Fruit fly (Drosophila melanogaster) whole organism: ENCODE data around the gene Gr68a.

ENCODE experiments used
- CG8478 ChIP-seq: fragments of >200 bp; optimal IDR thresholded peaks from 2 replicates; lab custom pipeline; 2018; ENCODE audit warnings: inconsistent platforms
- Dll ChIP-seq: fragments of >200 bp; optimal IDR thresholded peaks from 2 replicates; lab custom pipeline; 2017
- EcR ChIP-seq, 2 experiments: fragments of >200 bp; optimal IDR thresholded peaks; 2 replicates each; lab custom pipeline; 2017; ENCODE audit warnings: missing biosample characterization in 2 of 2, missing genetic modification characterization in 2 of 2, missing genetic modification reagents in 2 of 2
- pan ChIP-seq: fragments of >200 bp; optimal IDR thresholded peaks from 2 replicates; lab custom pipeline; 2017
- psq ChIP-seq: fragments of >200 bp; optimal IDR thresholded peaks from 2 replicates; lab custom pipeline; 2017
- usp ChIP-seq: fragments of >200 bp; optimal IDR thresholded peaks from 2 replicates; lab custom pipeline; 2017; ENCODE audit warnings: missing biosample characterization, missing genetic modification characterization, mixed read lengths

Gene Gr68a

DNA sequence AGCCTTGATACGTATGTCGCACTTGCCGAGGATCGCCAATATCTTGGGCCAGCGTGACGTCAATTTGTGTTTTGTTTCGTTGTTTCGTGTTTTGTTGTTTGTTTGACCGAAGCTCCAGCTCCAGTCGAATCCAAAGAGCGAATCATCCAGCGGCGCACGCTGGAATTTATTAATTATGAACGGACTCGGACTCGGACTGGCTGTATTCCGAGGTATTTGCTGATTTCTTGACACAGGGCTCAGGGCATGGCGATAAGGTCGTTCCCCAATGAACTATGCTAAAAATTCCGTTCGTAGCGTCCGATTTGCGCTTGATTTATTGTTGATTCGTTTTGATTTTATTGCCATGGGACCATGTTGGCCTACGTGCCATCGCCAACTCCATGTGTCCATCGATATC lies 34.2 kb upstream of the Gr68a start:
- no peak for TF ChIP-seq psq (lab: Kevin White, UChicago)
- TF ChIP-seq CG8478 (lab: Kevin White, UChicago) = no peak
- no peak for TF ChIP-seq pan (lab: Kevin White, UChicago)
- TF ChIP-seq usp (GFP tag; lab: Kevin White, UChicago) = no peak
- TF ChIP-seq EcR (GFP tag; optimal IDR thresholded peaks at IDR 0.05; lab: Kevin White, UChicago) = no peak
- no peak for TF ChIP-seq Dll (lab: Kevin White, UChicago)

DNA sequence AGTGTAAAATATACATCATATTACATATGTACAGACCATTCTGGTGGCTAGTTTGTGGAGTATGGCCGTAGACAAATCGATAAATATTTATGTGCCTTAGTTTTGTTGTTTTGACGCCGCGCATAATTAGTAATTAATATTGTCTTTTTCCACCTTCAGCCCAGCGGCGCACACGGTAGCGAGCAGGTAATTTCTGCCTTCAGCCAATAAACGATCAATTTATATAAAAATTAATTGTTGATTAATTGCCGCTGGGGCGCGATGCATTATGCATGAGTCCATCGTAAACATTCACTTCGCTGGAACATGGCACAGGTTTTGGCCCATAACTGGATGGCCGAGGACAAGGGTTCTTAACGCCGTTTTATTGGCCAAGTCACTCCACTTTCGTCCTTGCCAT lies 33.8 kb upstream of the Gr68a start:
- TF ChIP-seq usp (GFP tag; lab: Kevin White, UChicago) (no peak), CG8478 (lab: Kevin White, UChicago) (no peak), Dll (lab: Kevin White, UChicago) (no peak), EcR (GFP tag; optimal IDR thresholded peaks at IDR 0.05; lab: Kevin White, UChicago) (no peak), pan (lab: Kevin White, UChicago) (no peak), psq (lab: Kevin White, UChicago) (no peak)

dm6 chr3L:11717993-11718392 lies 33.1 kb upstream of the Gr68a start:
- TF ChIP-seq Dll (lab: Kevin White, UChicago) (no peak), psq (lab: Kevin White, UChicago) (no peak), pan (lab: Kevin White, UChicago) (no peak), CG8478 (lab: Kevin White, UChicago) (no peak), usp (GFP tag; lab: Kevin White, UChicago) (no peak), EcR (GFP tag; optimal IDR thresholded peaks at IDR 0.05; lab: Kevin White, UChicago) (no peak)

DNA sequence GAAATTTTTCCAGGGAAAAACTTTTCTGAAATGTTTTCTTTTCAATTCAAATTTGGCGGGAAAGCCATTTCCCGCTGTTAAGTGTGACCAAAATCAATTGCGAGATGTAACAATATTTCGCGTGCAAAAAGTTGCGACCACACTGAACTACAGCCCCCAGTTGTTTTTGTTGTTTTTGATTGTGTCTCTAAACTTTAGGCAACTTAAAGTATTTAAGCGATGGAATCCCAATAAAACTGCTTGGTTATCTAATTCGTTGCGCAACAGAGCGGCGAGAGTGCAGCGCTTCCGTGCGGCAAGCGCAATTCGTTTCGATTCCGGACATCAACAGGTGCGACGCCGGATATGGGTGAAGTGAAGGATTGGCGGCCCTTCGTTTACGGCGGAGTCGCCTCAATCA lies 30.3 kb upstream of the Gr68a start, which contains the start of gene Bmcp:
Gene Bmcp (plus strand): TSS at position 155 of the 400 bp plus-strand sequence.
- TF ChIP-seq psq (lab: Kevin White, UChicago) = no peak
- no peak for TF ChIP-seq usp (GFP tag; lab: Kevin White, UChicago)
- no peak for TF ChIP-seq CG8478 (lab: Kevin White, UChicago)
- TF ChIP-seq EcR (GFP tag; optimal IDR thresholded peaks at IDR 0.05; lab: Kevin White, UChicago) = no peak
- no peak for TF ChIP-seq pan (lab: Kevin White, UChicago)
- no peak for TF ChIP-seq Dll (lab: Kevin White, UChicago)

dm6 chr3L:11721498-11721946 lies 29.6 kb upstream of the Gr68a start:
- TF ChIP-seq usp (GFP tag; lab: Kevin White, UChicago) (no peak), pan (lab: Kevin White, UChicago) (no peak), EcR (GFP tag; optimal IDR thresholded peaks at IDR 0.05; lab: Kevin White, UChicago) (no peak), CG8478 (lab: Kevin White, UChicago) (no peak), psq (lab: Kevin White, UChicago) (no peak), Dll (lab: Kevin White, UChicago) (no peak)

dm6 chr3L:11728147-11728546 lies 23.0 kb upstream of the Gr68a start, which contains the start of gene sunn:
sunn (plus strand) TSS chr3L:11728348.
- TF ChIP-seq psq (lab: Kevin White, UChicago) = no peak
- TF ChIP-seq EcR (GFP tag; optimal IDR thresholded peaks at IDR 0.05; lab: Kevin White, UChicago) = no peak
- TF ChIP-seq pan (lab: Kevin White, UChicago) = no peak
- TF ChIP-seq CG8478 (lab: Kevin White, UChicago) = no peak
- no peak for TF ChIP-seq Dll (lab: Kevin White, UChicago)
- TF ChIP-seq usp (GFP tag; lab: Kevin White, UChicago) = no peak

dm6 chr3L:11731841-11732240 lies 19.3 kb upstream of the Gr68a start, which contains the start of gene CG32087:
CG32087 (plus strand) TSS chr3L:11732141.
- TF ChIP-seq psq (lab: Kevin White, UChicago) (no peak), pan (lab: Kevin White, UChicago) (no peak), Dll (lab: Kevin White, UChicago) (no peak), EcR (GFP tag; optimal IDR thresholded peaks at IDR 0.05; lab: Kevin White, UChicago) (no peak)

- TF ChIP-seq EcR (GFP tag; optimal IDR thresholded peaks at IDR 0.05; lab: Kevin White, UChicago) (no peak), CG8478 (lab: Kevin White, UChicago) (no peak), psq (lab: Kevin White, UChicago) (no peak), pan (lab: Kevin White, UChicago) (no peak), usp (GFP tag; lab: Kevin White, UChicago) (no peak), Dll (lab: Kevin White, UChicago) (no peak)
These were observed 13.8 kb downstream of the Gr68a start for dm6 chr3L:11764930-11765329.

DNA sequence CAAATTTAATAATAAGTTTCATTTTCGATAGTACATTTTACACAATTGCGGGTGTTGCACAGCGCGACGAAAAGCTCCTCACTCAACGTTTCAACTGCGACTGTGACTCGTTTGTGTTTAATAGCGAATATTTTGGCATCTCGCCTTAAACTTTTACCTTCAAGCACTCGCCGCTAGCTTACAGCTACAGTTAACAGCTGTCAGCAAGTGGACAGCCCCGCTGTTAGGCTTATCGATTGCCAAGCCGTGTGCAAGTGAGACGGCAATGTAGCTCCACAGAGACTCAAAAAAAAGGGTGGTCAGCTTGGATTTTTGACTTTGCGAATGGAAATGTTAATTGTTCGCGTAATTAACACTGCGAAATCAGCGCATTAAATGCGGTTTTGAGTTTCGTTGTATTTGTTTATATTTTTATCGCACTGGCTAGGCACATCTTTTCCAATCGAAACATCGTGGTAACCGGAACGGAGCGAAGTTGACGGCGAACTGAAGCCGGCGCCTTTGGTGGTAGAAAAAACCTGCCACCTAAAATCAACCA lies 14.7 kb downstream of the Gr68a start, which contains the start of gene loaf:
Gene loaf (minus strand): TSS at position 488 of the 538 bp plus-strand sequence.
- TF ChIP-seq psq (lab: Kevin White, UChicago) = no peak
- no peak for TF ChIP-seq CG8478 (lab: Kevin White, UChicago)
- TF ChIP-seq usp (GFP tag; lab: Kevin White, UChicago) = no peak
- TF ChIP-seq Dll (lab: Kevin White, UChicago) = no peak
- no peak for TF ChIP-seq EcR (GFP tag; optimal IDR thresholded peaks at IDR 0.05; lab: Kevin White, UChicago)

DNA sequence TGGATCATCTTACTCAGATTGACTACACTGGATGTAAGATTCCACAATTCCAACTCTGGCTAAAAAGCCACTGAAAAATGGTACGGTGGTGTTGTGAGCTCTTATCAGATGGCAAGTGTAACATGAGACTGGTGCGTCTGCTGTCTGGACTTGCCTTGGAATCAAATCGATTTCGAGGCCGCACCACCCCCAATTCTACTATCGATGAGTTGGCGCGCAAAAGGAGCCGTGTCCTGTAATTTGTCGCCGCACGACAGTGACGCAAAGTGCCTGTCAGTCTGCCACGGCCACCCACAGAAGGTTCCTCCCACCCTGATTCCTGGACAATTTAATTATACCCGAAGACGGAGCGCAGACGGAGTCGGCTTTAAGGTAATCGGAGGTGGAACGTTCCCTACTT lies 15.5 kb downstream of the Gr68a start:
- TF ChIP-seq Dll (lab: Kevin White, UChicago) (no peak), usp (GFP tag; lab: Kevin White, UChicago) (no peak), CG8478 (lab: Kevin White, UChicago) (no peak), psq (lab: Kevin White, UChicago) (no peak), EcR (GFP tag; optimal IDR thresholded peaks at IDR 0.05; lab: Kevin White, UChicago) (no peak)

DNA sequence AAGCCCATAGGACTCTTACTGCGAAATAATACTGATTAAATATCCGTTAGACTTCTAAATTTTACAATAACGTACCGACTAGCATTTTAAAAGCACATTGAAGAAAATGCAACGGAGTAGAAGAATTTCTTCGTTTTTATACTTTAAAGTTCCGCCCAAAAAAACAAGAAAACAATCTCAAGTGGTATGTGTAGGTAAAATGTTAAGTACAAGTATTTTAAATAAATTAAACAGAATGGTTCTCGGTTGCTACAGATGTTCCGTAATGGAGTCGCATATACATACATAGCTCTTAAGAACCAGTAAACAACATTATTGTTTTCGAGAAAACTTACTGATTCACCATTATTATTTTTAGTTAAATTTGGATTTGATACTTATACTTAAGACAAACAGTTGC lies 21.0 kb downstream of the Gr68a start, which contains the start of gene Muc68D:
Gene Muc68D (minus strand): TSS at position 101 of the 400 bp plus-strand sequence.
- no peak for TF ChIP-seq EcR (GFP tag; optimal IDR thresholded peaks at IDR 0.05; lab: Kevin White, UChicago)
- no peak for TF ChIP-seq pan (lab: Kevin White, UChicago)
- TF ChIP-seq usp (GFP tag; lab: Kevin White, UChicago) = no peak
- no peak for TF ChIP-seq psq (lab: Kevin White, UChicago)
- no peak for TF ChIP-seq CG8478 (lab: Kevin White, UChicago)
- no peak for TF ChIP-seq Dll (lab: Kevin White, UChicago)
